Worm (Caenorhabditis elegans) whole organism, L4 larva: ENCODE measurements around the gene W04D2.4.

Experiments
- F37D6.2 ChIP-seq: sonication (generic microtip); optimal IDR thresholded peaks from 2 replicates; lab custom pipeline; 2016; ENCODE audit warnings: mild to moderate bottlenecking, missing genetic modification characterization, missing compliant biosample characterization
- Y48G9A.11 ChIP-seq: fragments of 200-800 bp; sonication (Bioruptor generic); IDR thresholded peaks from 2 replicates; pipeline ENCODE4 v1.3.6; 2022; ENCODE audit warnings: missing genetic modification reagents, missing genetic modification characterization, missing compliant biosample characterization
- Y5F2A.4 ChIP-seq: fragments of 200-800 bp; sonication (Bioruptor generic); optimal IDR thresholded peaks from 2 replicates; lab custom pipeline; 2018; ENCODE audit warnings: mild to moderate bottlenecking, missing genetic modification characterization, missing compliant biosample characterization
- Y75B8A.6 ChIP-seq: fragments of 200-800 bp; sonication (Bioruptor generic); IDR thresholded peaks from 2 replicates; pipeline ENCODE4 v1.3.6; 2022; ENCODE audit warnings: missing genetic modification reagents, missing genetic modification characterization, missing compliant biosample characterization
- ZK546.5 ChIP-seq, 2 experiments: sonication (generic microtip); optimal IDR thresholded peaks; 2 replicates each; lab custom pipeline; 2017; ENCODE audit warnings: missing biosample characterization in 2 of 2, missing genetic modification characterization in 2 of 2
- aly-2 ChIP-seq: sonication (generic microtip); optimal IDR thresholded peaks from 2 replicates; lab custom pipeline; 2018; ENCODE audit warnings: missing biosample characterization, missing genetic modification characterization
- ceh-28 ChIP-seq: fragments of 150-350 bp; optimal IDR thresholded peaks from 2 replicates; lab custom pipeline; 2014; ENCODE audit warnings: missing biosample characterization, missing genetic modification reagents, missing genetic modification characterization
- ceh-44 ChIP-seq: fragments of 200-800 bp; sonication (Bioruptor generic); IDR thresholded peaks from 2 replicates; pipeline ENCODE4 v1.3.6; 2022; ENCODE audit warnings: missing genetic modification reagents, missing genetic modification characterization, missing compliant biosample characterization
- daf-12 ChIP-seq: fragments of 150-350 bp; optimal IDR thresholded peaks from 2 replicates; lab custom pipeline; 2014; ENCODE audit warnings: missing biosample characterization, missing genetic modification reagents, missing genetic modification characterization
- dmd-9 ChIP-seq: fragments of 200-800 bp; sonication (Bioruptor generic); IDR thresholded peaks from 2 replicates; pipeline ENCODE4 v1.3.6; 2022; ENCODE audit warnings: missing genetic modification reagents, missing genetic modification characterization, missing compliant biosample characterization
- duxl-1 ChIP-seq: sonication (generic microtip); optimal IDR thresholded peaks from 2 replicates; lab custom pipeline; 2016; ENCODE audit warnings: mild to moderate bottlenecking, missing genetic modification characterization, moderate library complexity, missing compliant biosample characterization; ENCODE audit not compliant: poor library complexity
- dve-1 ChIP-seq: sonication (generic microtip); optimal IDR thresholded peaks from 2 replicates; lab custom pipeline; 2017; ENCODE audit warnings: antibody characterized with exemption, mild to moderate bottlenecking, missing genetic modification characterization, missing compliant biosample characterization; ENCODE audit not compliant: insufficient read depth
- egl-43 ChIP-seq: fragments of 200-800 bp; sonication (Bioruptor generic); IDR thresholded peaks from 2 replicates; pipeline ENCODE4 v1.3.6; 2022; ENCODE audit warnings: missing genetic modification reagents, missing genetic modification characterization, missing compliant biosample characterization
- hlh-11 ChIP-seq: fragments of 200-800 bp; sonication (Bioruptor generic); optimal IDR thresholded peaks from 2 replicates; lab custom pipeline; 2018; ENCODE audit warnings: mild to moderate bottlenecking, missing genetic modification characterization, missing compliant biosample characterization
- hlh-30 ChIP-seq: sonication (generic microtip); optimal IDR thresholded peaks from 2 replicates; lab custom pipeline; 2017; ENCODE audit warnings: antibody characterized with exemption, mild to moderate bottlenecking, missing genetic modification characterization, missing compliant biosample characterization; ENCODE audit not compliant: insufficient read depth
- hmg-1.1 ChIP-seq: fragments of 200-800 bp; sonication (Bioruptor generic); IDR thresholded peaks from 2 replicates; pipeline ENCODE4 v1.3.6; 2022; ENCODE audit warnings: missing genetic modification reagents, missing genetic modification characterization, missing compliant biosample characterization
- lin-29 ChIP-seq: fragments of 200-800 bp; sonication (Bioruptor generic); IDR thresholded peaks from 2 replicates; pipeline ENCODE4 v1.3.6; 2022; ENCODE audit warnings: missing genetic modification reagents, missing genetic modification characterization, missing compliant biosample characterization
- lsy-2 ChIP-seq, 2 experiments: fragments of 150-350 bp in 1 of 2; sonication (generic microtip) in 1 of 2; optimal IDR thresholded peaks; 2 replicates each; lab custom pipeline; 2014 to 2017; ENCODE audit warnings: missing biosample characterization in 2 of 2, missing genetic modification characterization in 2 of 2
- madf-9 ChIP-seq: fragments of 200-800 bp; sonication (Bioruptor generic); conservative IDR thresholded peaks from 2 replicates; pipeline ENCODE4 v1.3.6; 2022; ENCODE audit warnings: missing genetic modification reagents, missing genetic modification characterization, missing compliant biosample characterization
- mdt-29 ChIP-seq: fragments of 200-800 bp; sonication (Bioruptor generic); IDR thresholded peaks from 2 replicates; pipeline ENCODE4 v1.3.6; 2022; ENCODE audit warnings: missing genetic modification reagents, missing genetic modification characterization, missing compliant biosample characterization
- mes-2 ChIP-seq: sonication (generic microtip); optimal IDR thresholded peaks from 2 replicates; lab custom pipeline; 2016; ENCODE audit warnings: missing genotype, mild to moderate bottlenecking, missing genetic modification characterization, missing compliant biosample characterization; ENCODE audit not compliant: poor library complexity, severe bottlenecking
- mxl-2 ChIP-seq: fragments of 200-800 bp; sonication (Bioruptor generic); conservative IDR thresholded peaks from 2 replicates; pipeline ENCODE4 v1.3.6; 2022; ENCODE audit warnings: missing genetic modification reagents, missing genetic modification characterization, missing compliant biosample characterization
- mxl-3 ChIP-seq: fragments of 200-800 bp; sonication (Bioruptor generic); optimal IDR thresholded peaks from 2 replicates; lab custom pipeline; 2018; ENCODE audit warnings: mild to moderate bottlenecking, missing genetic modification characterization, missing compliant biosample characterization
- nhr-102 ChIP-seq: sonication (generic microtip); optimal IDR thresholded peaks from 2 replicates; lab custom pipeline; 2016; ENCODE audit warnings: mild to moderate bottlenecking, missing genetic modification characterization, moderate library complexity, missing compliant biosample characterization
- nhr-11 ChIP-seq: fragments of 150-350 bp; optimal IDR thresholded peaks from 2 replicates; lab custom pipeline; 2014; ENCODE audit warnings: missing biosample characterization, missing genetic modification characterization
- nhr-237 ChIP-seq: sonication (generic microtip); optimal IDR thresholded peaks from 2 replicates; lab custom pipeline; 2017; ENCODE audit warnings: missing biosample characterization, missing genetic modification characterization
- nhr-28 ChIP-seq: fragments of 150-350 bp; optimal IDR thresholded peaks from 2 replicates; lab custom pipeline; 2014; ENCODE audit warnings: missing biosample characterization, missing genetic modification characterization
- nhr-42 ChIP-seq: fragments of 200-800 bp; sonication (Bioruptor generic); IDR thresholded peaks from 2 replicates; pipeline ENCODE4 v1.3.6; 2022; ENCODE audit warnings: missing genetic modification characterization, missing compliant biosample characterization
- nhr-6 ChIP-seq: fragments of 150-350 bp; optimal IDR thresholded peaks from 2 replicates; lab custom pipeline; 2014; ENCODE audit warnings: missing biosample characterization, missing genetic modification characterization
- pha-4 ChIP-seq, 2 experiments: fragments of 150-350 bp in 1 of 2; fragments of 200-800 bp in 1 of 2; sonication (Bioruptor generic) in 1 of 2; IDR thresholded peaks in 1 of 2; optimal IDR thresholded peaks in 1 of 2; 2 replicates each; pipeline versions ENCODE4 v1.3.6 to Lab custom; 2014 to 2022; ENCODE audit warnings: missing genetic modification characterization in 2 of 2, missing genetic modification reagents in 2 of 2, missing biosample characterization in 1 of 2, missing compliant biosample characterization in 1 of 2
- pqm-1 ChIP-seq: sonication (generic microtip); optimal IDR thresholded peaks from 2 replicates; lab custom pipeline; 2017; ENCODE audit warnings: missing biosample characterization, missing genetic modification characterization
- rbr-2 ChIP-seq: sonication (generic microtip); optimal IDR thresholded peaks from 2 replicates; lab custom pipeline; 2016; ENCODE audit warnings: missing genotype, missing genetic modification characterization, missing compliant biosample characterization
- set-16 ChIP-seq: fragments of 200-800 bp; sonication (Bioruptor generic); IDR thresholded peaks from 2 replicates; pipeline ENCODE4 v1.3.6; 2022; ENCODE audit warnings: missing genetic modification reagents, missing genetic modification characterization, missing compliant biosample characterization
- snpc-1.2 ChIP-seq: fragments of 200-800 bp; sonication (Bioruptor generic); IDR thresholded peaks from 2 replicates; pipeline ENCODE4 v1.3.6; 2022; ENCODE audit warnings: missing genetic modification reagents, missing genetic modification characterization, missing compliant biosample characterization
- tag-97 ChIP-seq: fragments of 200-800 bp; sonication (Bioruptor generic); IDR thresholded peaks from 2 replicates; pipeline ENCODE4 v1.3.6; 2022; ENCODE audit warnings: missing genetic modification characterization, missing compliant biosample characterization
- tra-1 ChIP-seq: fragments of 200-800 bp; sonication (Bioruptor generic); IDR thresholded peaks from 2 replicates; pipeline ENCODE4 v1.3.6; 2022; ENCODE audit warnings: missing genetic modification reagents, missing genetic modification characterization, missing compliant biosample characterization
- unc-130 ChIP-seq: sonication (generic microtip); optimal IDR thresholded peaks from 2 replicates; lab custom pipeline; 2016; ENCODE audit warnings: missing genetic modification reagents, missing genetic modification characterization, missing compliant biosample characterization
- unc-62 ChIP-seq, 3 experiments: fragments of 150-350 bp in 1 of 3; sonication (generic microtip); optimal IDR thresholded peaks in 2 of 3; peaks in 1 of 3; 1 replicate in 1 of 3; 2 replicates in 2 of 3; lab custom pipeline; 2014 to 2017; ENCODE audit warnings: missing biosample characterization in 3 of 3, missing genetic modification characterization in 3 of 3, missing genetic modification reagents in 3 of 3, missing genotype in 1 of 3
- zip-11 ChIP-seq: fragments of 200-800 bp; sonication (Bioruptor generic); IDR thresholded peaks from 2 replicates; pipeline ENCODE4 v1.3.6; 2022; ENCODE audit warnings: missing genetic modification characterization, missing compliant biosample characterization
- zip-2 ChIP-seq: fragments of 150-350 bp; optimal IDR thresholded peaks from 2 replicates; lab custom pipeline; 2014; ENCODE audit warnings: missing biosample characterization, missing genetic modification characterization
- ztf-11 ChIP-seq: fragments of 150-350 bp; optimal IDR thresholded peaks from 2 replicates; lab custom pipeline; 2014; ENCODE audit warnings: missing biosample characterization, missing genetic modification characterization

Gene W04D2.4

ce11 chrV:12465399-12465798 is 32.2 kb downstream of the W04D2.4 start (continued):
- TF ChIP-seq nhr-237 (tag; lab: Kevin White, UChicago) (no peak), aly-2 (tag; lab: Kevin White, UChicago) (no peak), ZK546.5 (tag; optimal IDR thresholded peaks at IDR 0.05; lab: Kevin White, UChicago) (no peak), hmg-1.1 (GFP tag; lab: Robert Waterston, UW) (peak; percentile 85), unc-62 (GFP tag; optimal IDR thresholded peaks at IDR 0.05 in 1 of 2; lab: Kevin White, UChicago) (peak in 1 of 2 experiments; percentile 50), unc-62 (tag; optimal IDR thresholded peaks at IDR 0.05; lab: Kevin White, UChicago) (no peak), dmd-9 (no peak), nhr-42 (no peak), Y5F2A.4 (GFP tag; lab: Kevin White, UChicago) (no peak), ztf-11 (tag; lab: Kevin White, UChicago) (no peak), duxl-1 (no peak), mxl-3 (GFP tag; lab: Kevin White, UChicago) (peak; percentile 40), Y75B8A.6 (GFP tag; lab: Robert Waterston, UW) (0 out of 2 replicates have a peak, but pooled peaks have one; percentile 29), nhr-28 (peak; percentile 42), madf-9 (GFP tag; lab: Robert Waterston, UW) (no peak), zip-11 (GFP tag; lab: Robert Waterston, UW) (no peak), lin-29 (GFP tag; lab: Robert Waterston, UW) (no peak), hlh-11 (tag; lab: Kevin White, UChicago) (peak; percentile 74), dve-1 (tag; lab: Kevin White, UChicago) (peak; percentile 42), mxl-2 (no peak), F37D6.2 (peak; percentile 67), rbr-2 (tag; lab: Kevin White, UChicago) (peak; percentile 92), unc-130 (GFP tag; lab: Kevin White, UChicago) (no peak), snpc-1.2 (GFP tag; lab: Robert Waterston, UW) (no peak), daf-12 (tag; lab: Kevin White, UChicago) (no peak), pqm-1 (tag; lab: Kevin White, UChicago) (no peak), pha-4 (GFP tag; IDR thresholded peaks at IDR 0.05; lab: Robert Waterston, UW) (peak; percentile 36; the same call in 1 of the 2 replicates), pha-4 (tag; optimal IDR thresholded peaks at IDR 0.05; lab: Kevin White, UChicago) (no peak), set-16 (GFP tag; lab: Robert Waterston, UW) (peak; percentile 95), tag-97 (GFP tag; lab: Robert Waterston, UW) (no peak), ceh-44 (GFP tag; lab: Robert Waterston, UW) (no peak), lsy-2 (tag; optimal IDR thresholded peaks at IDR 0.05; lab: Kevin White, UChicago) (peak; percentile 34 to 67), mdt-29 (GFP tag; lab: Robert Waterston, UW) (no peak), nhr-102 (no peak), tra-1 (GFP tag; lab: Robert Waterston, UW) (no peak), egl-43 (GFP tag; lab: Robert Waterston, UW) (peak; percentile 71), nhr-11 (tag; lab: Kevin White, UChicago) (peak; percentile 80), Y48G9A.11 (GFP tag; lab: Robert Waterston, UW) (no peak)

- TF ChIP-seq nhr-6, result peak; percentile 11
- peak; percentile 11 for TF ChIP-seq hlh-30 (tag; lab: Kevin White, UChicago)
- TF ChIP-seq ceh-28 (tag; lab: Kevin White, UChicago), result no peak
- 0 out of 2 replicates have a peak, but pooled peaks have one; percentile 21 for TF ChIP-seq hmg-1.1 (GFP tag; lab: Robert Waterston, UW)
- peak; percentile 50 for TF ChIP-seq mes-2
- TF ChIP-seq dve-1 (tag; lab: Kevin White, UChicago), result peak; percentile 19
- TF ChIP-seq zip-2 (tag; lab: Kevin White, UChicago), result no peak
Measured at ce11 chrV:12462908-12463307, 34.6 kb downstream of the W04D2.4 start, which contains the start of gene egl-10. egl-10 (minus strand) TSS chrV:12463008.
